Worm (Caenorhabditis elegans) whole organism, L1 larva: Measurements from ENCODE around the gene C12D5.5.

Source experiments
- ceh-82 ChIP-seq, 3 experiments: fragments of 150-350 bp in 1 of 3; sonication (generic microtip) in 2 of 3; optimal IDR thresholded peaks; 2 replicates each; lab custom pipeline; 2014 to 2017; ENCODE audit warnings: missing biosample characterization in 3 of 3, missing genetic modification characterization in 3 of 3
- ceh-88 ChIP-seq: fragments of 200-800 bp; sonication (Bioruptor generic); IDR thresholded peaks from 2 replicates; pipeline ENCODE4 v1.3.6; 2022; ENCODE audit warnings: missing genetic modification characterization, missing compliant biosample characterization
- hlh-17 ChIP-seq: fragments of 200-800 bp; sonication (Bioruptor generic); optimal IDR thresholded peaks from 2 replicates; lab custom pipeline; 2018; ENCODE audit warnings: missing genetic modification characterization, mild to moderate bottlenecking, missing compliant biosample characterization, moderate library complexity, borderline replicate concordance
- nhr-76 ChIP-seq: sonication (generic microtip); optimal IDR thresholded peaks from 2 replicates; lab custom pipeline; 2017; ENCODE audit warnings: missing biosample characterization, missing genetic modification characterization
- skn-1 ChIP-seq: fragments of 150-350 bp; optimal IDR thresholded peaks from 2 replicates; lab custom pipeline; 2014; ENCODE audit warnings: missing biosample characterization, missing genetic modification characterization
- unc-30 ChIP-seq: sonication (generic microtip); optimal IDR thresholded peaks from 2 replicates; lab custom pipeline; 2017; ENCODE audit warnings: missing biosample characterization, missing genetic modification characterization
- unc-62 ChIP-seq: fragments of 150-350 bp; optimal IDR thresholded peaks from 2 replicates; lab custom pipeline; 2014; ENCODE audit warnings: missing biosample characterization, missing genetic modification reagents, missing genetic modification characterization

DNA sequence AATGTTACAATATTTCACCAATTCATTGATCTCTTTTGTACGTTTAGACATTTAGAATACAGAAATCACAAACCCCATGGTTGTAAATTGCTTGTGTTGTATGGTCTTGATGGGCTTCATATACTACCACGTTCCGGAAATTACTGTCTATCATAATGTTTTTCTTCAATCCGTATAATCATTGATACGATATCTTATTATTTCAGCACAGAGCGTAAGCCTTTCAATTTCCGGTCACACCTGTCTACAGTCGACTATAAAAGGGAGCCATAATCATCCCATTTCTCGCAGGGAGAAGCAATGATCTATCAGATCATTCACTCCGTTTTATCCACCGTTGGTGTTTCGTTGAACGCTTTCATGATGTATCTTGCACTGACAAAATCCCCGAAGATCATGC lies 38.5 kb upstream of the C12D5.5 start, which contains the start of gene srd-30:
- TF ChIP-seq unc-62 (GFP tag; lab: Kevin White, UChicago) (no peak), nhr-76 (tag; lab: Kevin White, UChicago) (no peak), ceh-82 (tag; optimal IDR thresholded peaks at IDR 0.05; lab: Kevin White, UChicago) (no peak), hlh-17 (no peak), skn-1 (tag; lab: Kevin White, UChicago) (no peak), ceh-88 (GFP tag; lab: Robert Waterston, UW) (no peak), unc-30 (tag; lab: Kevin White, UChicago) (no peak)
